Fruit fly (Drosophila melanogaster) whole organism, embryonic: ENCODE measurements around the gene LpR2.
A peak's percentile ranks its signal among the peaks of the same experiment; 100 is the strongest.

ENCODE experiments used
- CG14710 ChIP-seq: fragments of 200-800 bp; sonication (Bioruptor generic); optimal IDR thresholded peaks from 3 replicates; lab custom pipeline; 2019; ENCODE audit warnings: missing biosample characterization, mild to moderate bottlenecking, missing genetic modification characterization, moderate library complexity
- CG17912 ChIP-seq: fragments of 200-800 bp; sonication (Bioruptor generic); optimal IDR thresholded peaks from 2 replicates; lab custom pipeline; 2018; ENCODE audit warnings: missing biosample characterization, mild to moderate bottlenecking, missing genetic modification characterization
- Dll ChIP-seq: fragments of 200-800 bp; sonication (Bioruptor generic); IDR thresholded peaks from 4 replicates; pipeline ENCODE4 v1.3.6; 2022; ENCODE audit warnings: missing biosample characterization, missing genetic modification characterization; ENCODE audit not compliant: partially characterized antibody
- abd-A ChIP-seq: fragments of 200-800 bp; sonication (Bioruptor generic); optimal IDR thresholded peaks from 3 replicates; lab custom pipeline; 2019; ENCODE audit warnings: missing biosample characterization, mild to moderate bottlenecking, missing genetic modification characterization, moderate library complexity
- chif ChIP-seq, 2 experiments: fragments of 200-800 bp; sonication (Bioruptor generic); optimal IDR thresholded peaks; 3 replicates each; lab custom pipeline; 2016; ENCODE audit warnings: missing biosample characterization in 2 of 2, missing genetic modification characterization in 2 of 2
- croc ChIP-seq: fragments of 200-800 bp; sonication (Bioruptor generic); conservative IDR thresholded peaks from 3 replicates; pipeline ENCODE4 v1.3.6; 2022; ENCODE audit warnings: missing biosample characterization, missing genetic modification characterization
- h ChIP-seq: fragments of >200 bp; optimal IDR thresholded peaks from 2 replicates; lab custom pipeline; 2017
- hkb ChIP-seq, 2 experiments: fragments of 200-800 bp in 1 of 2; fragments of >200 bp in 1 of 2; sonication (Bioruptor generic) in 1 of 2; IDR thresholded peaks in 1 of 2; optimal IDR thresholded peaks in 1 of 2; 2 replicates each; pipeline versions ENCODE4 v1.3.6 to Lab custom; 2017 to 2022; ENCODE audit warnings: missing biosample characterization in 1 of 2, missing genetic modification characterization in 1 of 2
- ranshi ChIP-seq: fragments of 200-800 bp; sonication (Bioruptor generic); IDR thresholded peaks from 2 replicates; pipeline ENCODE4 v1.3.6; 2022; ENCODE audit warnings: missing biosample characterization, missing genetic modification characterization
- wdn ChIP-seq: fragments of 200-800 bp; sonication (Bioruptor generic); IDR thresholded peaks from 2 replicates; pipeline ENCODE4 v1.3.6; 2022; ENCODE audit warnings: missing biosample characterization, missing genetic modification characterization

DNA sequence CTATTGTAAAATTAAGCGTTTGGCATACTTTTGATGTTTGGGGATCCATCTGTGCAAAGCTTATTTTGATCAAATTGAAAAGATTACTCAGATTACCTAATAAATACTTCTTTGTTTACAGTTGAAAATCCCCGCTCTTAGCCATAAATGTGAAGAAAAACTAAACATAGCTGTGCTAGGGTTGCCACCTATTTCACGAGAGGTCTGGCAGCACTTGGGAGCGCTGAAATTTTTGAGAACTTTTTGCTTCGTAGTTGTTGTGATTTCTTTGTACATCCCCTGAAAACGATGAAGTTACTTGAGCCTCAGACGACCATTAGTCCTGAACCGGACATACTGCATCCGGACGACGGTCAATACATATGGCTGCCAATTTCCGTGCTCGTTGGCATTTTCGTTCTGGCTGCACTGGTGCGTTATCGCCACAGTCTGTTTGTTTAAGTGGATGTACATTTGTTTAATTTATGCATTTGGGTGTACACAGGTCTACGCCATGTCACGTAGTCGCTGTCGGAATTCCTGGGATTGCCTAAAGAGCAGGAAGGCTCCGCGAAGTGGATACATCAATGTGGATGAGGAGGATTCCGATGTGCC is 61.7 kb downstream of the LpR2 start, which contains the start of the genes CG4730 and CG5039:
- 0 out of 4 replicates have a peak, but pooled peaks have one; percentile 11 for TF ChIP-seq Dll (GFP tag; lab: Robert Waterston, UW)
- TF ChIP-seq ranshi (GFP tag; lab: Robert Waterston, UW): no peak
- TF ChIP-seq CG17912: no peak
- TF ChIP-seq wdn: no peak
- no peak for TF ChIP-seq h
- TF ChIP-seq abd-A: no peak
- TF ChIP-seq croc (GFP tag; lab: Robert Waterston, UW): no peak
- no peak for TF ChIP-seq hkb (optimal IDR thresholded peaks at IDR 0.05; lab: Kevin White, UChicago)
- no peak for TF ChIP-seq hkb (GFP tag; IDR thresholded peaks at IDR 0.05; lab: Robert Waterston, UW)
- TF ChIP-seq CG14710 (tag; lab: Kevin White, UChicago): no peak
- TF ChIP-seq chif (GFP tag; optimal IDR thresholded peaks at IDR 0.05; lab: Kevin White, UChicago): no peak
